Fruit fly (Drosophila melanogaster): Measurements from ENCODE around the gene RpL9.

RpL9 gene

dm6 chr2L:10967257-10968008, 36.6 kb downstream of the RpL9 start (continued):
- peak; percentile 32 for TF ChIP-seq cad (GFP tag; optimal IDR thresholded peaks at IDR 0.05)
- no peak for TF ChIP-seq CG7372 (GFP tag; IDR thresholded peaks at IDR 0.05)
- TF ChIP-seq pan (optimal IDR thresholded peaks at IDR 0.05): no peak
- TF ChIP-seq pan (GFP tag; optimal IDR thresholded peaks at IDR 0.05 in 1 of 2, IDR thresholded peaks at IDR 0.05 in 1 of 2): no peak
- no peak for TF ChIP-seq CG5245 (GFP tag; optimal IDR thresholded peaks at IDR 0.05)
- no peak for TF ChIP-seq Ets65A (GFP tag)
- TF ChIP-seq CG16863 (GFP tag; optimal IDR thresholded peaks at IDR 0.05): no peak
- no peak for TF ChIP-seq CG7745 (tag; optimal IDR thresholded peaks at IDR 0.05)
- TF ChIP-seq CG1792 (GFP tag; optimal IDR thresholded peaks at IDR 0.05): no peak
- TF ChIP-seq CG6272 (GFP tag; IDR thresholded peaks at IDR 0.05): no peak
- peak; percentile 90 for TF ChIP-seq trem (tag; optimal IDR thresholded peaks at IDR 0.05)
- no peak; the same call in 1 of the 2 replicates for TF ChIP-seq Drgx (GFP tag; IDR thresholded peaks at IDR 0.05)
- TF ChIP-seq Dad (GFP tag; optimal IDR thresholded peaks at IDR 0.05): no peak
- no peak for TF ChIP-seq CG14710 (tag; optimal IDR thresholded peaks at IDR 0.05)
- TF ChIP-seq Opbp (GFP tag; IDR thresholded peaks at IDR 0.05; ENCODE audit: partially characterized antibody): no peak
- TF ChIP-seq Lhr (GFP tag; optimal IDR thresholded peaks at IDR 0.05): no peak
- TF ChIP-seq Bdp1 (GFP tag; optimal IDR thresholded peaks at IDR 0.05): no peak
- peak; percentile 15 for TF ChIP-seq CG34376 (GFP tag; optimal IDR thresholded peaks at IDR 0.05)
- no peak for TF ChIP-seq sob (GFP tag; IDR thresholded peaks at IDR 0.05)
- TF ChIP-seq exex (tag; optimal IDR thresholded peaks at IDR 0.05): peak; percentile 40
- no peak for TF ChIP-seq CG9609 (GFP tag; optimal IDR thresholded peaks at IDR 0.05)
- TF ChIP-seq CG9437 (GFP tag; optimal IDR thresholded peaks at IDR 0.05): no peak
- no peak for TF ChIP-seq CG2116 (GFP tag; optimal IDR thresholded peaks at IDR 0.05)
- TF ChIP-seq NFAT (GFP tag; IDR thresholded peaks at IDR 0.05): no peak
- TF ChIP-seq CG14441 (GFP tag; IDR thresholded peaks at IDR 0.05): no peak
- TF ChIP-seq D19A (tag; optimal IDR thresholded peaks at IDR 0.05): no peak
- no peak for TF ChIP-seq Spps (tag; optimal IDR thresholded peaks at IDR 0.05)
- TF ChIP-seq ham (GFP tag; IDR thresholded peaks at IDR 0.05): no peak
- no peak for TF ChIP-seq gsb-n (tag; optimal IDR thresholded peaks at IDR 0.05)
- TF ChIP-seq fd64A (GFP tag; optimal IDR thresholded peaks at IDR 0.05): no peak
- peak; percentile 63 for TF ChIP-seq CG9727 (GFP tag; optimal IDR thresholded peaks at IDR 0.05)
- TF ChIP-seq pita (GFP tag; optimal IDR thresholded peaks at IDR 0.05): no peak
- TF ChIP-seq NK7.1 (GFP tag; optimal IDR thresholded peaks at IDR 0.05): no peak
- TF ChIP-seq ash1 (GFP tag; optimal IDR thresholded peaks at IDR 0.05): peak; percentile 10
- TF ChIP-seq tll (GFP tag; optimal IDR thresholded peaks at IDR 0.05): no peak
- TF ChIP-seq CG8290 (GFP tag; optimal IDR thresholded peaks at IDR 0.05): no peak
- peak in 1 of 2 experiments; percentile 50 for TF ChIP-seq CG8290 (tag; optimal IDR thresholded peaks at IDR 0.05)
- peak; percentile 25 for TF ChIP-seq Sry-β (GFP tag; optimal IDR thresholded peaks at IDR 0.05)
- no peak for TF ChIP-seq dan (GFP tag; IDR thresholded peaks at IDR 0.05)
- TF ChIP-seq dmrt11E (tag; optimal IDR thresholded peaks at IDR 0.05): no peak
- no peak for TF ChIP-seq en (GFP tag; optimal IDR thresholded peaks at IDR 0.05)
- peak; percentile 95 for TF ChIP-seq nom (GFP tag; optimal IDR thresholded peaks at IDR 0.05)
- 0 out of 3 replicates have a peak, but pooled peaks have one; percentile 13 for TF ChIP-seq CG16813 (GFP tag; IDR thresholded peaks at IDR 0.05; ENCODE audit: partially characterized antibody)
- TF ChIP-seq CG7839 (tag; optimal IDR thresholded peaks at IDR 0.05): no peak
- TF ChIP-seq CG31365 (tag; optimal IDR thresholded peaks at IDR 0.05): no peak
- no peak for TF ChIP-seq amos (GFP tag; IDR thresholded peaks at IDR 0.05; ENCODE audit: partially characterized antibody)
- TF ChIP-seq Nf-YB (GFP tag; optimal IDR thresholded peaks at IDR 0.05): peak; percentile 89
- no peak for TF ChIP-seq klu (GFP tag; IDR thresholded peaks at IDR 0.05)
- no peak for TF ChIP-seq crc (GFP tag; optimal IDR thresholded peaks at IDR 0.05)
- no peak for TF ChIP-seq CG5180 (GFP tag; optimal IDR thresholded peaks at IDR 0.05)

Measured in whole organism, embryonic.